Fruit fly (Drosophila melanogaster) whole organism, embryonic: ENCODE results near the gene Ank.

Experiments used
- Aef1 ChIP-seq: fragments of 200-800 bp; sonication (Bioruptor generic); IDR thresholded peaks from 3 replicates; pipeline ENCODE4 v1.3.6; 2022; ENCODE audit warnings: missing biosample characterization, missing genetic modification characterization
- Atf3 ChIP-seq: fragments of 200-800 bp; sonication (Bioruptor generic); optimal IDR thresholded peaks from 3 replicates; lab custom pipeline; 2016; ENCODE audit warnings: missing biosample characterization, missing genetic modification characterization
- CG11247 ChIP-seq: fragments of 200-800 bp; sonication (Bioruptor generic); IDR thresholded peaks from 2 replicates; pipeline ENCODE4 v1.3.6; 2022; ENCODE audit warnings: missing biosample characterization, missing genetic modification characterization
- CG13775 ChIP-seq: fragments of 200-800 bp; sonication (Bioruptor generic); optimal IDR thresholded peaks from 3 replicates; lab custom pipeline; 2017; ENCODE audit warnings: missing biosample characterization, mild to moderate bottlenecking, missing genetic modification characterization
- CG13894 ChIP-seq: fragments of 200-800 bp; sonication (Bioruptor generic); optimal IDR thresholded peaks from 3 replicates; lab custom pipeline; 2018; ENCODE audit warnings: missing biosample characterization, mild to moderate bottlenecking, missing genetic modification characterization, moderate library complexity
- CG15696 ChIP-seq: fragments of 200-800 bp; sonication (Bioruptor generic); optimal IDR thresholded peaks from 2 replicates; lab custom pipeline; 2019; ENCODE audit warnings: missing biosample characterization, mild to moderate bottlenecking, missing genetic modification characterization, moderate library complexity
- CG17359 ChIP-seq: fragments of 200-800 bp; sonication (Bioruptor generic); optimal IDR thresholded peaks from 3 replicates; lab custom pipeline; 2018; ENCODE audit warnings: missing biosample characterization, mild to moderate bottlenecking, missing genetic modification characterization, moderate library complexity
- CG17912 ChIP-seq: fragments of 200-800 bp; sonication (Bioruptor generic); optimal IDR thresholded peaks from 2 replicates; lab custom pipeline; 2018; ENCODE audit warnings: missing biosample characterization, mild to moderate bottlenecking, missing genetic modification characterization
- CG30403 ChIP-seq: fragments of 200-800 bp; sonication (Bioruptor generic); optimal IDR thresholded peaks from 3 replicates; lab custom pipeline; 2016; ENCODE audit warnings: missing biosample characterization, missing genetic modification characterization
- CG3281 ChIP-seq: fragments of 200-800 bp; sonication (Bioruptor generic); optimal IDR thresholded peaks from 3 replicates; lab custom pipeline; 2017; ENCODE audit warnings: missing biosample characterization, mild to moderate bottlenecking, missing genetic modification characterization
- CG33213 ChIP-seq: fragments of 200-800 bp; sonication (Bioruptor generic); optimal IDR thresholded peaks from 3 replicates; lab custom pipeline; 2016; ENCODE audit warnings: missing biosample characterization, missing genetic modification characterization
- CG34422 ChIP-seq: fragments of 200-800 bp; sonication (Bioruptor generic); IDR thresholded peaks from 3 replicates; pipeline ENCODE4 v1.3.6; 2022; ENCODE audit warnings: missing biosample characterization, missing genetic modification characterization
- CG4360 ChIP-seq: fragments of 200-800 bp; sonication (Bioruptor generic); IDR thresholded peaks from 2 replicates; pipeline ENCODE4 v1.3.6; 2022; ENCODE audit warnings: missing biosample characterization, missing genetic modification characterization
- CG4854 ChIP-seq: fragments of 200-800 bp; sonication (Bioruptor generic); optimal IDR thresholded peaks from 2 replicates; lab custom pipeline; 2016; ENCODE audit warnings: missing biosample characterization, missing genetic modification characterization, inconsistent platforms
- CG5953 ChIP-seq: fragments of 200-800 bp; sonication (Bioruptor generic); IDR thresholded peaks from 2 replicates; pipeline ENCODE4 v1.3.6; 2022; ENCODE audit warnings: missing biosample characterization, missing genetic modification characterization
- CG6254 ChIP-seq: fragments of 200-800 bp; sonication (Bioruptor generic); optimal IDR thresholded peaks from 3 replicates; lab custom pipeline; 2017; ENCODE audit warnings: mild to moderate bottlenecking, missing biosample characterization, missing genetic modification reagents, missing genetic modification characterization
- CG8089 ChIP-seq: fragments of 200-800 bp; sonication (Bioruptor generic); optimal IDR thresholded peaks from 3 replicates; lab custom pipeline; 2016; ENCODE audit warnings: missing biosample characterization, missing genetic modification characterization
- CHES-1-like ChIP-seq: fragments of 200-800 bp; sonication (Bioruptor generic); optimal IDR thresholded peaks from 2 replicates; lab custom pipeline; 2016; ENCODE audit warnings: missing biosample characterization, missing genetic modification characterization
- Dad ChIP-seq: fragments of 200-800 bp; sonication (Bioruptor generic); optimal IDR thresholded peaks from 3 replicates; lab custom pipeline; 2016; ENCODE audit warnings: missing biosample characterization, missing genetic modification characterization
- Dip3 ChIP-seq: fragments of 200-800 bp; sonication (Bioruptor generic); optimal IDR thresholded peaks from 3 replicates; lab custom pipeline; 2016; ENCODE audit warnings: missing biosample characterization, missing genetic modification characterization
- Eip74EF ChIP-seq, 2 experiments: fragments of 200-800 bp in 1 of 2; fragments of >200 bp in 1 of 2; sonication (Bioruptor generic) in 1 of 2; optimal IDR thresholded peaks; 2 replicates each; lab custom pipeline; 2017 to 2019; ENCODE audit warnings: missing biosample characterization in 2 of 2, missing genetic modification characterization in 2 of 2, mild to moderate bottlenecking in 1 of 2, moderate library complexity in 1 of 2
- Fer1 ChIP-seq: fragments of 200-800 bp; sonication (Bioruptor generic); optimal IDR thresholded peaks from 2 replicates; lab custom pipeline; 2017; ENCODE audit warnings: missing biosample characterization, mild to moderate bottlenecking, missing genetic modification characterization
- GATAe ChIP-seq: fragments of 200-800 bp; sonication (Bioruptor generic); conservative IDR thresholded peaks from 2 replicates; pipeline ENCODE4 v1.3.6; 2022; ENCODE audit warnings: missing biosample characterization, missing genetic modification characterization
- HLH3B ChIP-seq: fragments of 200-800 bp; sonication (Bioruptor generic); IDR thresholded peaks from 2 replicates; pipeline ENCODE4 v1.3.6; 2022; ENCODE audit warnings: missing biosample characterization, missing genetic modification characterization
- HmgZ ChIP-seq: fragments of 200-800 bp; sonication (Bioruptor generic); optimal IDR thresholded peaks from 2 replicates; lab custom pipeline; 2018; ENCODE audit warnings: missing biosample characterization, mild to moderate bottlenecking, missing genetic modification characterization
- Lpt ChIP-seq: fragments of >200 bp; optimal IDR thresholded peaks from 2 replicates; lab custom pipeline; 2018; ENCODE audit warnings: missing biosample characterization, missing genetic modification characterization
- Meics ChIP-seq: fragments of 200-800 bp; sonication (Bioruptor generic); optimal IDR thresholded peaks from 2 replicates; lab custom pipeline; 2017; ENCODE audit warnings: missing biosample characterization, mild to moderate bottlenecking, missing genetic modification characterization
- Nf-YC ChIP-seq: fragments of 200-800 bp; optimal IDR thresholded peaks from 3 replicates; lab custom pipeline; 2019; ENCODE audit warnings: missing biosample characterization, mild to moderate bottlenecking, missing genetic modification characterization, moderate library complexity
- Ravus ChIP-seq: fragments of 200-800 bp; sonication (Bioruptor generic); IDR thresholded peaks from 2 replicates; pipeline ENCODE4 v1.3.6; 2022; ENCODE audit warnings: missing biosample characterization, missing genetic modification characterization
- Scr ChIP-seq: fragments of 200-800 bp; sonication (Bioruptor generic); IDR thresholded peaks from 2 replicates; pipeline ENCODE4 v1.3.6; 2022; ENCODE audit warnings: missing biosample characterization, missing genetic modification characterization; ENCODE audit not compliant: partially characterized antibody
- Sox102F ChIP-seq: fragments of 200-800 bp; sonication (Bioruptor generic); optimal IDR thresholded peaks from 2 replicates; lab custom pipeline; 2018; ENCODE audit warnings: missing biosample characterization, mild to moderate bottlenecking, missing genetic modification characterization, moderate library complexity
- YL-1 ChIP-seq: fragments of 200-800 bp; sonication (Bioruptor generic); optimal IDR thresholded peaks from 3 replicates; lab custom pipeline; 2017; ENCODE audit warnings: missing biosample characterization, mild to moderate bottlenecking, missing genetic modification characterization
- abd-A ChIP-seq: fragments of 200-800 bp; sonication (Bioruptor generic); optimal IDR thresholded peaks from 3 replicates; lab custom pipeline; 2019; ENCODE audit warnings: missing biosample characterization, mild to moderate bottlenecking, missing genetic modification characterization, moderate library complexity
- ash1 ChIP-seq: fragments of 200-800 bp; sonication (Bioruptor generic); optimal IDR thresholded peaks from 2 replicates; lab custom pipeline; 2018; ENCODE audit warnings: missing biosample characterization, mild to moderate bottlenecking, missing genetic modification characterization
- cas ChIP-seq: fragments of 200-800 bp; sonication (Bioruptor generic); IDR thresholded peaks from 2 replicates; pipeline ENCODE4 v1.3.6; 2022; ENCODE audit warnings: missing biosample characterization, missing genetic modification characterization
- dmrt99B ChIP-seq: fragments of 200-800 bp; sonication (Bioruptor generic); optimal IDR thresholded peaks from 2 replicates; lab custom pipeline; 2018; ENCODE audit warnings: missing biosample characterization, mild to moderate bottlenecking, missing genetic modification characterization, moderate library complexity
- fd3F ChIP-seq: fragments of 200-800 bp; sonication (Bioruptor generic); optimal IDR thresholded peaks from 2 replicates; lab custom pipeline; 2018; ENCODE audit warnings: missing biosample characterization, mild to moderate bottlenecking, missing genetic modification characterization, moderate library complexity
- fru ChIP-seq: fragments of >200 bp; optimal IDR thresholded peaks from 2 replicates; lab custom pipeline; 2017
- gsb-n ChIP-seq: fragments of 200-800 bp; sonication (Bioruptor generic); optimal IDR thresholded peaks from 3 replicates; lab custom pipeline; 2018; ENCODE audit warnings: missing biosample characterization, mild to moderate bottlenecking, missing genetic modification characterization
- kah ChIP-seq: fragments of 200-800 bp; sonication (Bioruptor generic); optimal IDR thresholded peaks from 2 replicates; lab custom pipeline; 2018; ENCODE audit warnings: missing biosample characterization, mild to moderate bottlenecking, missing genetic modification characterization
- klu ChIP-seq: fragments of 200-800 bp; sonication (Bioruptor generic); IDR thresholded peaks from 2 replicates; pipeline ENCODE4 v1.3.6; 2022; ENCODE audit warnings: missing biosample characterization, missing genetic modification characterization
- kni ChIP-seq: fragments of 200-800 bp; sonication (Bioruptor generic); optimal IDR thresholded peaks from 3 replicates; lab custom pipeline; 2017; ENCODE audit warnings: mild to moderate bottlenecking, missing biosample characterization, missing genetic modification reagents, missing genetic modification characterization
- psq ChIP-seq: fragments of 200-800 bp; sonication (Bioruptor generic); optimal IDR thresholded peaks from 2 replicates; lab custom pipeline; 2017; ENCODE audit warnings: missing biosample characterization, missing genetic modification characterization
- pum ChIP-seq: fragments of 200-800 bp; sonication (Bioruptor generic); optimal IDR thresholded peaks from 2 replicates; lab custom pipeline; 2016; ENCODE audit warnings: missing biosample characterization, missing genetic modification characterization
- sqz ChIP-seq: fragments of 200-800 bp; sonication (Bioruptor generic); optimal IDR thresholded peaks from 3 replicates; lab custom pipeline; 2018; ENCODE audit warnings: missing biosample characterization, mild to moderate bottlenecking, missing genetic modification characterization
- ssp ChIP-seq: fragments of 200-800 bp; sonication (Bioruptor generic); IDR thresholded peaks from 2 replicates; pipeline ENCODE4 v1.3.6; 2022; ENCODE audit warnings: missing biosample characterization, missing genetic modification characterization
- tll ChIP-seq, 2 experiments: fragments of 200-800 bp in 1 of 2; fragments of >200 bp in 1 of 2; sonication (Bioruptor generic) in 1 of 2; optimal IDR thresholded peaks; 2 replicates each; lab custom pipeline; 2017 to 2019; ENCODE audit warnings: missing biosample characterization in 2 of 2, missing genetic modification characterization in 2 of 2, mild to moderate bottlenecking in 1 of 2, moderate library complexity in 1 of 2
- tna ChIP-seq: fragments of 200-800 bp; sonication (Bioruptor generic); IDR thresholded peaks from 2 replicates; pipeline ENCODE4 v1.3.6; 2022; ENCODE audit warnings: missing biosample characterization, missing genetic modification characterization; ENCODE audit not compliant: partially characterized antibody
- trem ChIP-seq: fragments of 200-800 bp; optimal IDR thresholded peaks from 3 replicates; lab custom pipeline; 2019; ENCODE audit warnings: missing biosample characterization, mild to moderate bottlenecking, missing genetic modification characterization, moderate library complexity
- zen ChIP-seq: fragments of 200-800 bp; sonication (Bioruptor generic); optimal IDR thresholded peaks from 3 replicates; lab custom pipeline; 2018; ENCODE audit warnings: missing biosample characterization, mild to moderate bottlenecking, missing genetic modification characterization, moderate library complexity

Gene Ank

DNA sequence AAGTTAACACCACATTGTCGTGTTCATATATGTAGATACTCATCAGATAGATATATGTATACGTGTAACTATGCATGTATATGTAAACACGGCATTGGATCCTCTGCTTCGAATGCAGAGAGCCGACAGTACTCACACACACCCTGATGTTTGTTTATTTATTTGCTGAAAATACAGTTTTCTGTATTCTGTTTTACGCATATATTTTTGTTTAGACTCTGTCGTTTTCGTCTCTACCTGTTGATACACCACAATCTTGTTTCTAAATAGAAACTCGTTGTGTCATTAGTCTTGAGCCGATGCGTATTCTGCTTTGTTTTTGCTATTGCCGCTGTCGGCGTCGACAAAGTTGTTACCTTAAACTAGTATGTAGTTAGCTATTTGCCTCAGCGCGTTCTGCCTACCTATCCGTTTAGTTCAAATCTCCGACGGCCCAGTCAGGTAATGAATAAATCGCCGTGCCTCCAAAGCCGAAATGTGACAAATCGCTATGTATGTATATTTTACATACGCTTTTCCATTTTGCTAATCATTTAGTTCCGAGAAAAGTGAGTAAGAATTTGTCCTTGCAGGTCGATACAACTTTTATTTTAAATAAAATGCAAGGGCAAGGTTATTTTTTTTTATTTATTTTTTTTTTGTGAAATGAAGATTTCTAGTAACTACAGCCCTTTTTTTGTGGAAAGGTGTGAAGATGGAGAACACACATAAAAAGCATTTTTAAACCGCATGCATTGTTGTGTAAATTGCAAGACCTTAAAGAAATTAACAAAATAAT is 59.3 kb downstream of the Ank start (continued):
- TF ChIP-seq CG13775 (GFP tag; lab: Kevin White, UChicago) (no peak), ash1 (GFP tag; lab: Kevin White, UChicago) (peak; percentile 71), Lpt (no peak), kni (GFP tag; lab: Kevin White, UChicago) (peak; percentile 76), zen (tag; lab: Kevin White, UChicago) (peak; percentile 58), Sox102F (GFP tag; lab: Kevin White, UChicago) (no peak), dmrt99B (tag; lab: Kevin White, UChicago) (no peak), sqz (GFP tag; lab: Kevin White, UChicago) (no peak), CG3281 (GFP tag; lab: Kevin White, UChicago) (no peak), CG11247 (GFP tag; lab: Robert Waterston, UW) (no peak), abd-A (tag; lab: Kevin White, UChicago) (no peak), Dad (GFP tag; lab: Kevin White, UChicago) (no peak), CG17912 (GFP tag; lab: Kevin White, UChicago) (no peak), CG4360 (GFP tag; lab: Robert Waterston, UW) (no peak), Eip74EF (GFP tag; optimal IDR thresholded peaks at IDR 0.05; lab: Kevin White, UChicago) (no peak), CG13894 (tag; lab: Kevin White, UChicago) (peak; percentile 70), ssp (no peak), Fer1 (GFP tag; lab: Kevin White, UChicago) (peak; percentile 34), CG17359 (tag; lab: Kevin White, UChicago) (no peak), Meics (GFP tag; lab: Kevin White, UChicago) (no peak), CG8089 (GFP tag; lab: Kevin White, UChicago) (peak; percentile 19), cas (GFP tag; lab: Robert Waterston, UW) (no peak), fru (no peak), CG15696 (tag; lab: Kevin White, UChicago) (peak; percentile 32), CG4854 (GFP tag; lab: Kevin White, UChicago) (no peak), HmgZ (no peak), CG5953 (GFP tag; lab: Robert Waterston, UW) (no peak), CG30403 (GFP tag; lab: Kevin White, UChicago) (no peak), GATAe (GFP tag; lab: Robert Waterston, UW) (no peak), Aef1 (GFP tag; lab: Robert Waterston, UW) (no peak), Scr (no peak), CG6254 (GFP tag; lab: Kevin White, UChicago) (no peak), CG33213 (no peak), fd3F (no peak), tll (GFP tag; optimal IDR thresholded peaks at IDR 0.05; lab: Kevin White, UChicago) (no peak), gsb-n (no peak), psq (peak; percentile 38), klu (GFP tag; lab: Robert Waterston, UW) (no peak), kah (peak; percentile 92), Ravus (GFP tag; lab: Robert Waterston, UW) (no peak), trem (no peak), CHES-1-like (GFP tag; lab: Kevin White, UChicago) (no peak), Dip3 (GFP tag; lab: Kevin White, UChicago) (no peak), HLH3B (GFP tag; lab: Robert Waterston, UW) (no peak), Nf-YC (tag; lab: Kevin White, UChicago) (no peak), YL-1 (GFP tag; lab: Kevin White, UChicago) (peak; percentile 39), Atf3 (GFP tag; lab: Kevin White, UChicago) (no peak), CG34422 (GFP tag; lab: Robert Waterston, UW) (no peak), tna (GFP tag; lab: Robert Waterston, UW) (no peak), pum (GFP tag; lab: Kevin White, UChicago) (no peak)
